Worm (Caenorhabditis elegans) whole organism, young adult: Measurements from ENCODE around the gene irld-62.

Source experiments
- F23B12.7 ChIP-seq: sonication (generic microtip); optimal IDR thresholded peaks from 2 replicates; lab custom pipeline; 2017; ENCODE audit warnings: missing genetic modification characterization, mild to moderate bottlenecking, missing compliant biosample characterization, antibody characterized with exemption, moderate library complexity; ENCODE audit not compliant: insufficient read depth
- efl-1 ChIP-seq: fragments of 150-350 bp; optimal IDR thresholded peaks from 2 replicates; lab custom pipeline; 2014; ENCODE audit warnings: missing biosample characterization, missing genetic modification reagents, missing genetic modification characterization
- nfyb-1 ChIP-seq: fragments of 200-800 bp; sonication (Bioruptor generic); IDR thresholded peaks from 2 replicates; pipeline ENCODE4 v1.3.6; 2022; ENCODE audit warnings: missing genetic modification reagents, missing genetic modification characterization, missing compliant biosample characterization
- snpc-4 ChIP-seq, 5 experiments: fragments of 150-350 bp in 1 of 5; sonication (generic microtip) in 4 of 5; optimal IDR thresholded peaks; 2 replicates each; lab custom pipeline; 2014 to 2018; ENCODE audit warnings: missing genetic modification characterization in 5 of 5, missing biosample characterization in 3 of 5, antibody characterized with exemption in 2 of 5, mild to moderate bottlenecking in 2 of 5, missing compliant biosample characterization in 2 of 5, missing genotype in 2 of 5, moderate library complexity in 2 of 5, missing genetic modification reagents in 1 of 5
- unc-62 ChIP-seq: fragments of 150-350 bp; optimal IDR thresholded peaks from 2 replicates; lab custom pipeline; 2014; ENCODE audit warnings: missing biosample characterization, missing genetic modification reagents, missing genetic modification characterization

ce11 chrV:15309011-15309410 lies 1.9 kb upstream of the irld-62 start, which contains the start of gene srz-10:
- TF ChIP-seq unc-62 (GFP tag; lab: Kevin White, UChicago) (no peak), efl-1 (no peak), nfyb-1 (GFP tag; lab: Robert Waterston, UW) (no peak), snpc-4 (GFP tag; optimal IDR thresholded peaks at IDR 0.05; lab: Kevin White, UChicago) (no peak), snpc-4 (tag; optimal IDR thresholded peaks at IDR 0.05; lab: Kevin White, UChicago) (no peak), F23B12.7 (tag; lab: Kevin White, UChicago) (no peak)
